Worm (Caenorhabditis elegans): ENCODE data around the gene C49F5.13.

ce11 chrX:11996606-11997005 lies 35.4 kb downstream of the C49F5.13 start:
- TF ChIP-seq nhr-11 (tag; optimal IDR thresholded peaks at IDR 0.05): no peak
- no peak for TF ChIP-seq lsy-2 (tag; optimal IDR thresholded peaks at IDR 0.05)
